Worm (Caenorhabditis elegans) whole organism, L3 larva: ENCODE results near the gene mip-1.

ENCODE experiments used
- aly-2 ChIP-seq: fragments of 150-350 bp; optimal IDR thresholded peaks from 2 replicates; lab custom pipeline; 2014; ENCODE audit warnings: missing biosample characterization, missing genetic modification characterization
- ceh-82 ChIP-seq: fragments of 150-350 bp; optimal IDR thresholded peaks from 2 replicates; lab custom pipeline; 2014; ENCODE audit warnings: missing biosample characterization, missing genetic modification characterization
- daf-12 ChIP-seq: fragments of 150-350 bp; optimal IDR thresholded peaks from 2 replicates; lab custom pipeline; 2014; ENCODE audit warnings: missing biosample characterization, missing genetic modification reagents, missing genetic modification characterization
- egl-27 ChIP-seq: sonication (generic microtip); optimal IDR thresholded peaks from 4 replicates; lab custom pipeline; 2017; ENCODE audit warnings: missing biosample characterization, missing genetic modification reagents, missing genetic modification characterization
- egl-5 ChIP-seq: fragments of 150-350 bp; optimal IDR thresholded peaks from 2 replicates; lab custom pipeline; 2017; ENCODE audit warnings: missing biosample characterization, missing genetic modification reagents, missing genetic modification characterization, inconsistent platforms
- elt-1 ChIP-seq: fragments of 150-350 bp; optimal IDR thresholded peaks from 2 replicates; lab custom pipeline; 2014; ENCODE audit warnings: missing biosample characterization, missing genetic modification characterization
- elt-3 ChIP-seq, 3 experiments: fragments of 150-350 bp in 1 of 3; sonication (generic microtip) in 2 of 3; optimal IDR thresholded peaks; 2 replicates in 2 of 3; 4 replicates in 1 of 3; lab custom pipeline; 2014 to 2017; ENCODE audit warnings: missing biosample characterization in 3 of 3, missing genetic modification characterization in 3 of 3
- eor-1 ChIP-seq, 2 experiments: fragments of 150-350 bp; optimal IDR thresholded peaks; 2 replicates each; lab custom pipeline; 2014 to 2018; ENCODE audit warnings: missing biosample characterization in 2 of 2, missing genetic modification characterization in 2 of 2
- fkh-2 ChIP-seq: fragments of 150-350 bp; optimal IDR thresholded peaks from 2 replicates; lab custom pipeline; 2014; ENCODE audit warnings: missing biosample characterization, missing genetic modification reagents, missing genetic modification characterization
- lsy-12 ChIP-seq: sonication (generic microtip); optimal IDR thresholded peaks from 2 replicates; lab custom pipeline; 2016; ENCODE audit warnings: mild to moderate bottlenecking, missing genetic modification characterization, missing compliant biosample characterization
- mdl-1 ChIP-seq: fragments of 150-350 bp; optimal IDR thresholded peaks from 2 replicates; lab custom pipeline; 2014; ENCODE audit warnings: missing biosample characterization, missing genetic modification characterization
- nhr-11 ChIP-seq: fragments of 150-350 bp; optimal IDR thresholded peaks from 2 replicates; lab custom pipeline; 2014; ENCODE audit warnings: missing biosample characterization, missing genetic modification characterization
- nhr-237 ChIP-seq: fragments of 150-350 bp; optimal IDR thresholded peaks from 2 replicates; lab custom pipeline; 2014; ENCODE audit warnings: missing biosample characterization, missing genetic modification characterization
- nhr-77 ChIP-seq: fragments of 150-350 bp; optimal IDR thresholded peaks from 2 replicates; lab custom pipeline; 2014; ENCODE audit warnings: missing biosample characterization, missing genetic modification characterization
- pqm-1 ChIP-seq: fragments of 150-350 bp; optimal IDR thresholded peaks from 2 replicates; lab custom pipeline; 2017; ENCODE audit warnings: missing biosample characterization, missing genetic modification characterization, inconsistent platforms
- unc-39 ChIP-seq: sonication (generic microtip); optimal IDR thresholded peaks from 4 replicates; lab custom pipeline; 2017; ENCODE audit warnings: missing biosample characterization, missing genetic modification characterization
- ztf-11 ChIP-seq: fragments of 150-350 bp; optimal IDR thresholded peaks from 2 replicates; lab custom pipeline; 2014; ENCODE audit warnings: missing biosample characterization, missing genetic modification characterization

mip-1 gene

DNA sequence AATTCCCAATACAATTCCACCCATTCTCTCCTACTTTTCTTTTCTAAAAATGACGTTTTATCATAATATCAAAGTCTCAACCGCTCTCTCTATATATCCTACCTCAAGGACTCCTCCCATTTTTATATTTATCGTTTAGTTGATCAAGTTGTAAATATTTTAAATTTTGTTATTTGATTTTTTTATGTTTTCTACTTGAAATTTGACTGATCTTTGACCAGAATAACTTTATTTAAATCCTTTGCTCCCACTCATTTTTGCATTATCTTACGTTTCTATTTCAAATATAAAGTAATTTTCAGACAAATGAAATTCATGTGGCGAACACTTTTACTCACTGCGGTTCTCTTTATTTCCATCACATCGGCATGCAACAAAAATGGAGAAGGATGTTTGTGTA, 44.5 kb downstream of the mip-1 start, which contains the start of the genes acbp-7 and F26A1.19:
Gene acbp-7, plus strand, starts transcription at position 301 of the 400 bp plus-strand sequence.
Gene F26A1.19, plus strand, starts transcription at position 303 of the 400 bp plus-strand sequence.
- TF ChIP-seq egl-27 (tag; lab: Kevin White, UChicago): no peak
- no peak for TF ChIP-seq egl-5
- TF ChIP-seq elt-3 (tag; optimal IDR thresholded peaks at IDR 0.05; lab: Kevin White, UChicago): no peak
- no peak for TF ChIP-seq nhr-237 (tag; lab: Kevin White, UChicago)
- TF ChIP-seq ztf-11 (tag; lab: Kevin White, UChicago): no peak
- no peak for TF ChIP-seq pqm-1 (tag; lab: Kevin White, UChicago)
- TF ChIP-seq, all 47 proteins: peak for 0

DNA sequence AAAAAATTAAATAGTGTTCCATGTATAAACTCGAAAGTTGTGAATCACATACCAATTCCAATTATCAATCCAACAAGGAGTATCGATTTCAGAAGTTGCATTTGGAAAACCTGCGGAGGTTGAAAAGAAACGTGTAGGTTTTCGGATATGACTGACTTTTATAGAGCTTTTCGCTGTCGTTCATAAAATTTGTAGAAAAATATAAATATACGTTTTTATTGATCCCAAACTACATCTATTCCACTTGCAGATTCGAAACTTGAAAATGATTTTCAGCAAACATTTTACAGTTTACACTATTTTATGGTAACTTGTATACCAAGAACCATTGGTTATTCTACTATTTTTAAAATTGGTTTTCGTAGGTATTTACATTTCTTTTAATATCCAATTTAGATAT, 49.3 kb downstream of the mip-1 start, which contains the start of gene clec-156:
Gene clec-156, minus strand, starts transcription at position 101 of the 400 bp plus-strand sequence.
- TF ChIP-seq daf-12 (tag; lab: Kevin White, UChicago): no peak
- no peak for TF ChIP-seq pqm-1 (tag; lab: Kevin White, UChicago)
- TF ChIP-seq lsy-12 (tag; lab: Kevin White, UChicago): no peak
- TF ChIP-seq nhr-11 (tag; lab: Kevin White, UChicago): no peak
- TF ChIP-seq egl-5: no peak
- no peak for TF ChIP-seq nhr-77 (tag; lab: Kevin White, UChicago)
- no peak for TF ChIP-seq elt-1 (tag; lab: Kevin White, UChicago)
- no peak for TF ChIP-seq nhr-237 (tag; lab: Kevin White, UChicago)
- no peak for TF ChIP-seq aly-2 (tag; lab: Kevin White, UChicago)
- TF ChIP-seq, all 47 proteins: peak for 0

DNA sequence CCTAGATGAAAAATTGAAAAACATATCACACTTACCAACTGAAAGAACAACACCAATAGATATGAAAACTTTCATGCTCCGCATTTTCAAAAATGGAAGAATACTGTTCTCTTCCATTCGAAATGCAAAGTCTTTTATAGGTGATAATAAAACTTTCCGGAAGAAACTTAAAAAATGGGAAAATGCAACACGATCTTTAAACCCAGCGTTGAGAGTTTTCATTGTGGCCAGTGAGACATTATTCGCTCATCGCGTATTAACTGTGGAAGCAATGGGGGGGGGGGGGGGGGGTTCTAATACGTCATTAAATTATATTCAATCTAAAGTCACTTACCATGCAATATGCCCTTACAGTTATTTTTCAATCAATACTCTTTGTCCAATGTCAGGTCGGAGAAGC, 51.4 kb downstream of the mip-1 start, which contains the start of the genes clec-157 and fkh-5:
Gene clec-157, minus strand, starts transcription at position 101 of the 400 bp plus-strand sequence.
Gene fkh-5, plus strand, starts transcription at position 336 of the 400 bp plus-strand sequence.
- no peak for TF ChIP-seq mdl-1 (tag; lab: Kevin White, UChicago)
- TF ChIP-seq pqm-1 (tag; lab: Kevin White, UChicago): no peak
- no peak for TF ChIP-seq unc-39 (tag; lab: Kevin White, UChicago)
- no peak for TF ChIP-seq ceh-82
- TF ChIP-seq nhr-237 (tag; lab: Kevin White, UChicago): no peak
- no peak for TF ChIP-seq nhr-77 (tag; lab: Kevin White, UChicago)
- TF ChIP-seq eor-1 (tag; optimal IDR thresholded peaks at IDR 0.05; lab: Kevin White, UChicago): no peak
- TF ChIP-seq fkh-2 (tag; lab: Kevin White, UChicago): no peak
